Fruit fly (Drosophila melanogaster) whole organism, adult: Measurements from ENCODE around the gene Nmnat.

Experiments used
- CG14711 ChIP-seq: fragments of 200-800 bp; sonication (Bioruptor generic); optimal IDR thresholded peaks from 2 replicates; lab custom pipeline; 2018; ENCODE audit warnings: missing biosample characterization, mild to moderate bottlenecking, missing genetic modification characterization, moderate library complexity
- CG33017 ChIP-seq: fragments of 200-800 bp; sonication (Bioruptor generic); optimal IDR thresholded peaks from 2 replicates; lab custom pipeline; 2018; ENCODE audit warnings: missing biosample characterization, mild to moderate bottlenecking, missing genetic modification characterization, moderate library complexity
- CG7101 ChIP-seq: fragments of 200-800 bp; sonication (Bioruptor generic); optimal IDR thresholded peaks from 2 replicates; lab custom pipeline; 2018; ENCODE audit warnings: missing biosample characterization, mild to moderate bottlenecking, missing genetic modification characterization, moderate library complexity
- Crg-1 ChIP-seq: fragments of 200-800 bp; sonication (Bioruptor generic); optimal IDR thresholded peaks from 2 replicates; lab custom pipeline; 2016; ENCODE audit warnings: missing biosample characterization, missing genetic modification characterization
- Mnt ChIP-seq: fragments of 200-800 bp; sonication (Bioruptor generic); optimal IDR thresholded peaks from 2 replicates; lab custom pipeline; 2016; ENCODE audit warnings: missing biosample characterization, mild to moderate bottlenecking, missing genetic modification characterization
- bab1 ChIP-seq: fragments of 200-800 bp; sonication (Bioruptor generic); optimal IDR thresholded peaks from 3 replicates; lab custom pipeline; 2019; ENCODE audit warnings: missing biosample characterization, mild to moderate bottlenecking, missing genetic modification characterization, moderate library complexity
- kay ChIP-seq: fragments of 200-800 bp; sonication (Bioruptor generic); peaks from one replicate; lab custom pipeline; 2016; ENCODE audit warnings: missing biosample characterization, missing genetic modification characterization, borderline replicate concordance
- ovo ChIP-seq: fragments of 200-800 bp; sonication (Bioruptor generic); optimal IDR thresholded peaks from 2 replicates; lab custom pipeline; 2016; ENCODE audit warnings: missing biosample characterization, missing genetic modification characterization
- pad ChIP-seq: fragments of 200-800 bp; sonication (Bioruptor generic); optimal IDR thresholded peaks from 3 replicates; lab custom pipeline; 2017; ENCODE audit warnings: missing biosample characterization, missing genetic modification characterization, mild to moderate bottlenecking, moderate library complexity, missing genetic modification reagents

DNA sequence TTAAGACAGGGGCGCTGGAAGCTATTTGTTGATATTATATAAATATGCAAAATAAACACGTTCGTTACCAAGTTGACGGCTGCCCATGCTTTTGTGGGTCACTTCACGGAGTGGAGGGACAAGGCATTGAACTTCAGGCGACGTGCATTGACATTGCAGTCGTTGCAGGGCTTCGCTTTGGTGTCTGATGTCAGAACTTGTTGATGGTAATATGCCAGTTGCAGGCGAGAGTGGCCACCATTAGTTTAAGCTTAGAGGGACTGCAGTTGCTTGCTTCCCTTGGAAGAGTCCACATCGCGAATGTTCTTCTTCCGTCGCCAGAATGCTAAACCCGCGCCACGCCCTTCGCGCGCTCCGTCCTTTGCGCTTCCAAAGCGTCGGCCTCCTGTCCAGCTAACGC, 2.3 kb downstream of the Nmnat start, which contains the start of gene mah:
- no peak for TF ChIP-seq Mnt
- TF ChIP-seq kay (GFP tag; lab: Kevin White, UChicago), result no peak
- TF ChIP-seq Crg-1 (GFP tag; lab: Kevin White, UChicago), result no peak
- no peak for TF ChIP-seq bab1 (GFP tag; lab: Kevin White, UChicago)
- no peak for TF ChIP-seq ovo (GFP tag; lab: Kevin White, UChicago)
- TF ChIP-seq CG7101 (tag; lab: Kevin White, UChicago), result no peak
- no peak for TF ChIP-seq CG14711 (tag; lab: Kevin White, UChicago)
- no peak for TF ChIP-seq pad
- TF ChIP-seq CG33017 (tag; lab: Kevin White, UChicago), result no peak
